Fruit fly (Drosophila melanogaster) Kc167 (cell line): Measurements from ENCODE around the gene His3.3A.

Source experiments
- Myc ChIP-seq: fragments of >200 bp; optimal IDR thresholded peaks from 2 replicates; lab custom pipeline; 2017; ENCODE audit warnings: missing external identifiers
- Sin3A ChIP-seq: fragments of >200 bp; optimal IDR thresholded peaks from 2 replicates; lab custom pipeline; 2018; ENCODE audit warnings: missing external identifiers
- h ChIP-seq: fragments of >200 bp; optimal IDR thresholded peaks from 3 replicates; lab custom pipeline; 2018; ENCODE audit warnings: missing external identifiers
- insv ChIP-seq: fragments of >200 bp; optimal IDR thresholded peaks from 3 replicates; lab custom pipeline; 2018; ENCODE audit warnings: missing external identifiers
- psq ChIP-seq: fragments of >200 bp; optimal IDR thresholded peaks from 2 replicates; lab custom pipeline; 2017; ENCODE audit warnings: missing external identifiers
- ttk ChIP-seq: sonication (Bioruptor generic); optimal IDR thresholded peaks from 2 replicates; lab custom pipeline; 2017; ENCODE audit warnings: missing external identifiers

DNA sequence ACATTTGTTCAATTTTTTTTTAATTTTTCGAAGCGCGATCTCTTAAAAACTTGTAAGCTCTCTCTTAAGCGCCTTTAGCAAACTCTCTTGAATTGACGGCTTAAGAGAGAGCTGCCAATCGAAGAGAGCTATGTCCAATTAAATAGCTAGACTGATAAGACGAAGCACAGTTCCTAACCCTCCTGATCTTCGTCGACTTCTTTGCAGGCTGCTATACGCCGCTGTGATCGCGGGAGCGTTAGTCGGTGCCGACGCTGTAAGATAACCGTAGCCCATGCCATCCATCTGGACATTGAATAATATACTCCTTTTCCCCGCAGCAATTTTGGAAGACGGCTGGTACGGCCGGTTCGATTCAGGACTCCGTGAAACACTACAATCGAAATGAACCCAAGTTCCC, 24.3 kb upstream of the His3.3A start:
- TF ChIP-seq Myc (lab: Kevin White, UChicago) = no peak
- TF ChIP-seq psq (lab: Kevin White, UChicago) = no peak
- no peak for TF ChIP-seq h (lab: Kevin White, UChicago)
- TF ChIP-seq insv = no peak
- TF ChIP-seq ttk (lab: Kevin White, UChicago) = no peak
- no peak for TF ChIP-seq Sin3A (lab: Kevin White, UChicago)
